Worm (Caenorhabditis elegans) whole organism, L2 larva: Measurements from ENCODE around the gene ced-9.

Source experiments
- blmp-1 ChIP-seq: sonication (generic microtip); optimal IDR thresholded peaks from 2 replicates; lab custom pipeline; 2017; ENCODE audit warnings: missing genetic modification characterization, mild to moderate bottlenecking, missing compliant biosample characterization, antibody characterized with exemption, moderate library complexity; ENCODE audit not compliant: insufficient read depth
- crh-2 ChIP-seq: sonication (generic microtip); optimal IDR thresholded peaks from 2 replicates; lab custom pipeline; 2017; ENCODE audit warnings: missing biosample characterization, missing genetic modification characterization
- egl-27 ChIP-seq: sonication (generic microtip); optimal IDR thresholded peaks from 3 replicates; lab custom pipeline; 2017; ENCODE audit warnings: missing biosample characterization, missing genetic modification reagents, missing genetic modification characterization

DNA sequence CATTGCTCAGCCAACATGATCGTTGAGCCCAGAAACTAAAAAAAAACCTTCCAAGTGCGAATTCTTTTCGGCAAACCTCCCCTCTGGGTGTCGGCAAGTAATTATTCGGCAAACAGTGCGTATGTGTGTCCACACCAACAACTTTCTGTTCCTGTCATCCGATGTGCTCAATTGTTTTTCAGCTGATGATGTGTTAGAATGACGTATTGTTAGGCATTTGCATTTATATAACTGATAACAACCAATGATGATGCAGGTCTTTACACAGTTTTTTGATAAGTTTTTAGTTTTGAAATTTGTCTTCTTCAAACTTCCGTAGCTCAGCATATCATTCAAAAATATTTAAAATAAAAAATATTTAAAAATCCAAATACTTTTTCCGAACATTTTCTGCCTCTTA, 43.9 kb downstream of the ced-9 start:
- TF ChIP-seq crh-2 (tag; lab: Kevin White, UChicago) (no peak), blmp-1 (no peak), egl-27 (tag; lab: Kevin White, UChicago) (no peak)
